Fruit fly (Drosophila melanogaster) whole organism, embryonic: ENCODE measurements around the gene LpR2.
A peak's percentile ranks its signal among the peaks of the same experiment; 100 is the strongest.

Experiments used
- Ada2b ChIP-seq: fragments of 200-800 bp; sonication (Bioruptor generic); IDR thresholded peaks from 2 replicates; pipeline ENCODE4 v1.3.6; 2022; ENCODE audit warnings: missing biosample characterization, missing genetic modification characterization
- CG10274 ChIP-seq: fragments of 200-800 bp; sonication (Bioruptor generic); optimal IDR thresholded peaks from 3 replicates; lab custom pipeline; 2017; ENCODE audit warnings: missing biosample characterization, mild to moderate bottlenecking, missing genetic modification characterization
- CG11093 ChIP-seq: fragments of 200-800 bp; sonication (Bioruptor generic); IDR thresholded peaks from 3 replicates; pipeline ENCODE4 v1.3.6; 2022; ENCODE audit warnings: missing biosample characterization, missing genetic modification characterization
- CG11560 ChIP-seq: fragments of 200-800 bp; sonication (Bioruptor generic); IDR thresholded peaks from 3 replicates; pipeline ENCODE4 v1.3.6; 2022; ENCODE audit warnings: missing biosample characterization, missing genetic modification characterization
- CG12236 ChIP-seq: fragments of 200-800 bp; sonication (Bioruptor generic); optimal IDR thresholded peaks from 2 replicates; lab custom pipeline; 2016; ENCODE audit warnings: missing biosample characterization, missing genetic modification characterization
- CG12769 ChIP-seq: fragments of 200-800 bp; sonication (Bioruptor generic); optimal IDR thresholded peaks from 2 replicates; lab custom pipeline; 2019; ENCODE audit warnings: missing biosample characterization, mild to moderate bottlenecking, missing genetic modification characterization, moderate library complexity
- CG15479 ChIP-seq: fragments of 200-800 bp; sonication (Bioruptor generic); optimal IDR thresholded peaks from 3 replicates; lab custom pipeline; 2019; ENCODE audit warnings: missing biosample characterization, mild to moderate bottlenecking, missing genetic modification characterization, moderate library complexity
- CG1647 ChIP-seq: fragments of 200-800 bp; sonication (Bioruptor generic); optimal IDR thresholded peaks from 3 replicates; lab custom pipeline; 2016; ENCODE audit warnings: missing biosample characterization, missing genetic modification characterization
- CG17568 ChIP-seq: fragments of 200-800 bp; sonication (Bioruptor generic); optimal IDR thresholded peaks from 2 replicates; lab custom pipeline; 2018; ENCODE audit warnings: missing biosample characterization, mild to moderate bottlenecking, missing genetic modification characterization, moderate library complexity
- CG2889 ChIP-seq: fragments of 200-800 bp; sonication (Bioruptor generic); IDR thresholded peaks from 3 replicates; pipeline ENCODE4 v1.3.6; 2022; ENCODE audit warnings: missing biosample characterization, missing genetic modification characterization
- CG3281 ChIP-seq: fragments of 200-800 bp; sonication (Bioruptor generic); optimal IDR thresholded peaks from 3 replicates; lab custom pipeline; 2017; ENCODE audit warnings: missing biosample characterization, mild to moderate bottlenecking, missing genetic modification characterization
- CG33213 ChIP-seq: fragments of 200-800 bp; sonication (Bioruptor generic); optimal IDR thresholded peaks from 3 replicates; lab custom pipeline; 2016; ENCODE audit warnings: missing biosample characterization, missing genetic modification characterization
- CG34224 ChIP-seq: fragments of 200-800 bp; sonication (Bioruptor generic); IDR thresholded peaks from 3 replicates; pipeline ENCODE4 v1.3.6; 2022; ENCODE audit warnings: missing biosample characterization, missing genetic modification characterization; ENCODE audit not compliant: partially characterized antibody
- CG43689 ChIP-seq: fragments of 200-800 bp; sonication (Bioruptor generic); IDR thresholded peaks from 2 replicates; pipeline ENCODE4 v1.3.6; 2022; ENCODE audit warnings: missing biosample characterization, missing genetic modification characterization
- CG4404 ChIP-seq: fragments of 200-800 bp; sonication (Bioruptor generic); IDR thresholded peaks from 2 replicates; pipeline ENCODE4 v1.3.6; 2022; ENCODE audit warnings: missing biosample characterization, missing genetic modification characterization
- CG4424 ChIP-seq: fragments of 200-800 bp; sonication (Bioruptor generic); optimal IDR thresholded peaks from 3 replicates; lab custom pipeline; 2016; ENCODE audit warnings: missing biosample characterization, missing genetic modification characterization
- CG5245 ChIP-seq: fragments of 200-800 bp; sonication (Bioruptor generic); optimal IDR thresholded peaks from 3 replicates; lab custom pipeline; 2016; ENCODE audit warnings: missing biosample characterization, missing genetic modification characterization
- CG6254 ChIP-seq: fragments of 200-800 bp; sonication (Bioruptor generic); optimal IDR thresholded peaks from 3 replicates; lab custom pipeline; 2017; ENCODE audit warnings: mild to moderate bottlenecking, missing biosample characterization, missing genetic modification reagents, missing genetic modification characterization
- CG7987 ChIP-seq: fragments of 200-800 bp; sonication (Bioruptor generic); optimal IDR thresholded peaks from 2 replicates; lab custom pipeline; 2018; ENCODE audit warnings: missing biosample characterization, mild to moderate bottlenecking, missing genetic modification characterization, moderate library complexity
- CG9817 ChIP-seq: fragments of 200-800 bp; sonication (Bioruptor generic); optimal IDR thresholded peaks from 2 replicates; lab custom pipeline; 2018; ENCODE audit warnings: missing biosample characterization, mild to moderate bottlenecking, missing genetic modification characterization, moderate library complexity
- CTCF ChIP-seq: fragments of 200-800 bp; sonication (Bioruptor generic); optimal IDR thresholded peaks from 2 replicates; lab custom pipeline; 2017; ENCODE audit warnings: missing biosample characterization, mild to moderate bottlenecking, missing genetic modification characterization, moderate library complexity
- E2f1 ChIP-seq: fragments of 200-800 bp; sonication (Bioruptor generic); IDR thresholded peaks from 2 replicates; pipeline ENCODE4 v1.3.6; 2022; ENCODE audit warnings: missing biosample characterization, missing genetic modification characterization
- Eip74EF ChIP-seq, 2 experiments: fragments of 200-800 bp in 1 of 2; fragments of >200 bp in 1 of 2; sonication (Bioruptor generic) in 1 of 2; optimal IDR thresholded peaks; 2 replicates each; lab custom pipeline; 2017 to 2019; ENCODE audit warnings: missing biosample characterization in 2 of 2, missing genetic modification characterization in 2 of 2, mild to moderate bottlenecking in 1 of 2, moderate library complexity in 1 of 2
- HmgD ChIP-seq: fragments of 200-800 bp; sonication (Bioruptor generic); optimal IDR thresholded peaks from 3 replicates; lab custom pipeline; 2016; ENCODE audit warnings: missing biosample characterization, missing genetic modification characterization
- MBD-R2 ChIP-seq: fragments of 200-800 bp; sonication (Bioruptor generic); IDR thresholded peaks from 2 replicates; pipeline ENCODE4 v1.3.6; 2022; ENCODE audit warnings: missing biosample characterization, missing genetic modification characterization
- Med ChIP-seq: fragments of 200-800 bp; sonication (Bioruptor generic); peaks from one replicate; lab custom pipeline; 2016; ENCODE audit warnings: missing biosample characterization, missing genetic modification characterization, mild to moderate bottlenecking, inconsistent platforms, moderate library complexity
- NC2β ChIP-seq: fragments of 200-800 bp; sonication (Bioruptor generic); optimal IDR thresholded peaks from 2 replicates; lab custom pipeline; 2016; ENCODE audit warnings: missing biosample characterization, missing genetic modification characterization
- NK7.1 ChIP-seq: fragments of 200-800 bp; sonication (Bioruptor generic); optimal IDR thresholded peaks from 3 replicates; lab custom pipeline; 2016; ENCODE audit warnings: missing biosample characterization, missing genetic modification characterization
- Nf-YB ChIP-seq: fragments of 200-800 bp; sonication (Bioruptor generic); optimal IDR thresholded peaks from 3 replicates; lab custom pipeline; 2019; ENCODE audit warnings: missing biosample characterization, mild to moderate bottlenecking, missing genetic modification characterization, moderate library complexity
- NfI ChIP-seq: fragments of 200-800 bp; sonication (Bioruptor generic); optimal IDR thresholded peaks from 3 replicates; lab custom pipeline; 2018; ENCODE audit warnings: missing biosample characterization, mild to moderate bottlenecking, missing genetic modification characterization, moderate library complexity
- aop ChIP-seq: fragments of 200-800 bp; sonication (Bioruptor generic); IDR thresholded peaks from 2 replicates; pipeline ENCODE4 v1.3.6; 2022; ENCODE audit warnings: missing biosample characterization, missing genetic modification characterization
- ara ChIP-seq: fragments of 200-800 bp; sonication (Bioruptor generic); IDR thresholded peaks from 2 replicates; pipeline ENCODE4 v1.3.6; 2022; ENCODE audit warnings: missing biosample characterization, missing genetic modification characterization
- cad ChIP-seq: fragments of >200 bp; optimal IDR thresholded peaks from 2 replicates; lab custom pipeline; 2017; ENCODE audit warnings: missing biosample characterization, missing genetic modification characterization
- cas ChIP-seq: fragments of 200-800 bp; sonication (Bioruptor generic); IDR thresholded peaks from 2 replicates; pipeline ENCODE4 v1.3.6; 2022; ENCODE audit warnings: missing biosample characterization, missing genetic modification characterization
- crol ChIP-seq: fragments of 200-800 bp; sonication (Bioruptor generic); IDR thresholded peaks from 2 replicates; pipeline ENCODE4 v1.3.6; 2022; ENCODE audit warnings: missing biosample characterization, missing genetic modification characterization
- dan ChIP-seq: fragments of 200-800 bp; sonication (Bioruptor generic); IDR thresholded peaks from 2 replicates; pipeline ENCODE4 v1.3.6; 2022; ENCODE audit warnings: missing biosample characterization, missing genetic modification characterization
- dmrt11E ChIP-seq: fragments of 200-800 bp; sonication (Bioruptor generic); optimal IDR thresholded peaks from 3 replicates; lab custom pipeline; 2018; ENCODE audit warnings: missing biosample characterization, mild to moderate bottlenecking, missing genetic modification characterization, moderate library complexity
- emc ChIP-seq: fragments of 200-800 bp; sonication (Bioruptor generic); optimal IDR thresholded peaks from 2 replicates; lab custom pipeline; 2016; ENCODE audit warnings: missing biosample characterization, missing genetic modification characterization
- exex ChIP-seq: fragments of 200-800 bp; sonication (Bioruptor generic); optimal IDR thresholded peaks from 4 replicates; lab custom pipeline; 2018; ENCODE audit warnings: missing biosample characterization, mild to moderate bottlenecking, missing genetic modification characterization, moderate library complexity
- jigr1 ChIP-seq: fragments of 200-800 bp; sonication (Bioruptor generic); IDR thresholded peaks from 3 replicates; pipeline ENCODE4 v1.3.6; 2022; ENCODE audit warnings: missing biosample characterization, missing genetic modification characterization
- jing ChIP-seq: fragments of 200-800 bp; sonication (Bioruptor generic); optimal IDR thresholded peaks from 2 replicates; lab custom pipeline; 2018; ENCODE audit warnings: missing biosample characterization, mild to moderate bottlenecking, missing genetic modification characterization
- kay ChIP-seq: fragments of 200-800 bp; sonication (Bioruptor generic); optimal IDR thresholded peaks from 2 replicates; lab custom pipeline; 2016; ENCODE audit warnings: missing biosample characterization, missing genetic modification characterization
- lola ChIP-seq, 3 experiments: fragments of >200 bp in 2 of 3; fragments of 200-800 bp in 1 of 3; sonication (Bioruptor generic) in 1 of 3; optimal IDR thresholded peaks; 2 replicates each; lab custom pipeline; 2017 to 2019; ENCODE audit warnings: missing biosample characterization in 3 of 3, missing genetic modification characterization in 3 of 3, mild to moderate bottlenecking in 1 of 3, moderate library complexity in 1 of 3
- maf-S ChIP-seq: fragments of 200-800 bp; sonication (Bioruptor generic); optimal IDR thresholded peaks from 2 replicates; lab custom pipeline; 2016; ENCODE audit warnings: missing biosample characterization, missing genetic modification characterization
- shn ChIP-seq: fragments of 200-800 bp; sonication (Bioruptor generic); optimal IDR thresholded peaks from 3 replicates; lab custom pipeline; 2016; ENCODE audit warnings: missing biosample characterization, missing genetic modification characterization
- sisA ChIP-seq: fragments of 200-800 bp; sonication (Bioruptor generic); IDR thresholded peaks from 2 replicates; pipeline ENCODE4 v1.3.6; 2022; ENCODE audit warnings: missing biosample characterization, missing genetic modification characterization
- sna ChIP-seq: fragments of 200-800 bp; sonication (Bioruptor generic); IDR thresholded peaks from 2 replicates; pipeline ENCODE4 v1.3.6; 2022; ENCODE audit warnings: missing biosample characterization, missing genetic modification characterization; ENCODE audit not compliant: partially characterized antibody
- so ChIP-seq: fragments of 200-800 bp; sonication (Bioruptor generic); IDR thresholded peaks from 3 replicates; pipeline ENCODE4 v1.3.6; 2022; ENCODE audit warnings: missing biosample characterization, missing genetic modification characterization
- sob ChIP-seq: fragments of 200-800 bp; sonication (Bioruptor generic); IDR thresholded peaks from 2 replicates; pipeline ENCODE4 v1.3.6; 2022; ENCODE audit warnings: missing biosample characterization, missing genetic modification characterization
- tll ChIP-seq, 2 experiments: fragments of 200-800 bp in 1 of 2; fragments of >200 bp in 1 of 2; sonication (Bioruptor generic) in 1 of 2; optimal IDR thresholded peaks; 2 replicates each; lab custom pipeline; 2017 to 2019; ENCODE audit warnings: missing biosample characterization in 2 of 2, missing genetic modification characterization in 2 of 2, mild to moderate bottlenecking in 1 of 2, moderate library complexity in 1 of 2
- wdn ChIP-seq: fragments of 200-800 bp; sonication (Bioruptor generic); IDR thresholded peaks from 2 replicates; pipeline ENCODE4 v1.3.6; 2022; ENCODE audit warnings: missing biosample characterization, missing genetic modification characterization

Gene LpR2

dm6 chr3R:25684859-25685258, 55.4 kb downstream of the LpR2 start, which contains the start of gene RpL27 (continued):
- TF ChIP-seq Eip74EF (GFP tag; optimal IDR thresholded peaks at IDR 0.05; lab: Kevin White, UChicago): peak in 1 of 2 experiments; percentile 77
- TF ChIP-seq sisA (GFP tag; lab: Robert Waterston, UW): peak; percentile 36; the same call in 1 of the 2 replicates
- peak; percentile 65 for TF ChIP-seq CG5245 (GFP tag; lab: Kevin White, UChicago)
- no peak; the same call in 1 of the 2 replicates for TF ChIP-seq ara (GFP tag; lab: Robert Waterston, UW)
- no peak for TF ChIP-seq kay (GFP tag; lab: Kevin White, UChicago)
- peak; percentile 65 for TF ChIP-seq shn (GFP tag; lab: Kevin White, UChicago)
- no peak for TF ChIP-seq CG15479 (GFP tag; lab: Kevin White, UChicago)
- TF ChIP-seq CG17568: peak; percentile 89
- peak; percentile 76 for TF ChIP-seq CG4424
- no peak for TF ChIP-seq tll (GFP tag; optimal IDR thresholded peaks at IDR 0.05; lab: Kevin White, UChicago)
- peak; percentile 56 for TF ChIP-seq exex (tag; lab: Kevin White, UChicago)
- peak; percentile 24 for TF ChIP-seq crol (GFP tag; lab: Robert Waterston, UW)
- TF ChIP-seq CG9817: peak; percentile 71
- peak; percentile 95 for TF ChIP-seq CG7987
- peak; percentile 89 for TF ChIP-seq CG33213
- no peak for TF ChIP-seq jigr1 (GFP tag; lab: Robert Waterston, UW)
- TF ChIP-seq emc: peak; percentile 88
- TF ChIP-seq CG4404: no peak
- TF ChIP-seq sob (GFP tag; lab: Robert Waterston, UW): peak; percentile 86
- peak; percentile 89 for TF ChIP-seq NfI (GFP tag; lab: Kevin White, UChicago)
- TF ChIP-seq CG6254 (GFP tag; lab: Kevin White, UChicago): peak; percentile 50
- TF ChIP-seq aop (GFP tag; lab: Robert Waterston, UW): no peak
- TF ChIP-seq CG1647 (GFP tag; lab: Kevin White, UChicago): peak; percentile 62
- TF ChIP-seq E2f1 (GFP tag; lab: Robert Waterston, UW): peak; percentile 68
- peak; percentile 77 for TF ChIP-seq CG12769 (tag; lab: Kevin White, UChicago)
- TF ChIP-seq CTCF (GFP tag; lab: Kevin White, UChicago): peak; percentile 64
- TF ChIP-seq NC2β (GFP tag; lab: Kevin White, UChicago): peak; percentile 96
- peak; percentile 71; the same call in 1 of the 2 replicates for TF ChIP-seq MBD-R2
- no peak for TF ChIP-seq CG11560
- TF ChIP-seq CG2889 (GFP tag; lab: Robert Waterston, UW): 0 out of 3 replicates have a peak, but pooled peaks have one; percentile 10
- 0 out of 2 replicates have a peak, but pooled peaks have one; percentile 52 for TF ChIP-seq wdn
- no peak for TF ChIP-seq CG43689 (GFP tag; lab: Robert Waterston, UW)
- peak; percentile 53 for TF ChIP-seq CG12236 (GFP tag; lab: Kevin White, UChicago)
- TF ChIP-seq Ada2b (GFP tag; lab: Robert Waterston, UW): peak; percentile 58; the same call in 1 of the 2 replicates
- TF ChIP-seq CG11093 (GFP tag; lab: Robert Waterston, UW): no peak
- TF ChIP-seq CG3281 (GFP tag; lab: Kevin White, UChicago): peak; percentile 92
- TF ChIP-seq sna: peak; percentile 16; the same call in 1 of the 2 replicates
- TF ChIP-seq Nf-YB (GFP tag; lab: Kevin White, UChicago): peak; percentile 53
- TF ChIP-seq maf-S (GFP tag; lab: Kevin White, UChicago): peak; percentile 81
- TF ChIP-seq so (GFP tag; lab: Robert Waterston, UW): peak; percentile 61; the same call in 1 of the 3 replicates
- peak; percentile 74 for TF ChIP-seq CG10274
- TF ChIP-seq HmgD (GFP tag; lab: Kevin White, UChicago): peak; percentile 78
- no peak for TF ChIP-seq jing (GFP tag; lab: Kevin White, UChicago)
- 0 out of 2 replicates have a peak, but pooled peaks have one; percentile 22 for TF ChIP-seq cas (GFP tag; lab: Robert Waterston, UW)
- TF ChIP-seq NK7.1 (GFP tag; lab: Kevin White, UChicago): peak; percentile 54
- no peak for TF ChIP-seq dan
- TF ChIP-seq cad (GFP tag; lab: Kevin White, UChicago): no peak
- peak; percentile 64 for TF ChIP-seq dmrt11E (tag; lab: Kevin White, UChicago)
- peak; percentile 98 for TF ChIP-seq Med (GFP tag; lab: Kevin White, UChicago)
- TF ChIP-seq CG34224 (GFP tag; lab: Robert Waterston, UW): peak; percentile 50; the same call in 1 of the 3 replicates
- peak in 1 of 3 experiments; percentile 25 for TF ChIP-seq lola (GFP tag; optimal IDR thresholded peaks at IDR 0.05; lab: Kevin White, UChicago)
